Worm (Caenorhabditis elegans) whole organism, early embryonic: ENCODE data around the gene Y57G7A.3.

Source experiments
- B0310.2 ChIP-seq: sonication (generic microtip); optimal IDR thresholded peaks from 2 replicates; lab custom pipeline; 2016; ENCODE audit warnings: mild to moderate bottlenecking, missing genetic modification characterization, missing compliant biosample characterization
- F13C5.2 ChIP-seq: sonication (generic microtip); optimal IDR thresholded peaks from 2 replicates; lab custom pipeline; 2017; ENCODE audit warnings: mild to moderate bottlenecking, missing genetic modification characterization, inconsistent platforms, missing compliant biosample characterization
- aly-1 ChIP-seq: sonication (generic microtip); optimal IDR thresholded peaks from 2 replicates; lab custom pipeline; 2016; ENCODE audit warnings: missing genetic modification characterization, missing compliant biosample characterization
- ama-1 ChIP-seq: fragments of 150-350 bp; optimal IDR thresholded peaks from 2 replicates; lab custom pipeline; 2014
- ceh-13 ChIP-seq: fragments of 200-800 bp; sonication (Bioruptor generic); optimal IDR thresholded peaks from 2 replicates; lab custom pipeline; 2018; ENCODE audit warnings: mild to moderate bottlenecking, missing genetic modification characterization, missing compliant biosample characterization
- ceh-36 ChIP-seq: sonication (generic microtip); optimal IDR thresholded peaks from 2 replicates; lab custom pipeline; 2016; ENCODE audit warnings: missing genetic modification characterization, inconsistent platforms, missing compliant biosample characterization
- ets-7 ChIP-seq: sonication (generic microtip); optimal IDR thresholded peaks from 2 replicates; lab custom pipeline; 2016; ENCODE audit warnings: missing genotype, missing genetic modification characterization, missing compliant biosample characterization
- flt-1 ChIP-seq: fragments of 200-800 bp; sonication (Bioruptor generic); IDR thresholded peaks from 2 replicates; pipeline ENCODE4 v1.3.6; 2022; ENCODE audit warnings: missing genetic modification characterization, missing compliant biosample characterization
- hmbx-1 ChIP-seq: sonication (generic microtip); optimal IDR thresholded peaks from 2 replicates; lab custom pipeline; 2016; ENCODE audit warnings: mild to moderate bottlenecking, missing genetic modification characterization, missing compliant biosample characterization
- hmg-4 ChIP-seq: fragments of 200-800 bp; sonication (Bioruptor generic); optimal IDR thresholded peaks from 2 replicates; lab custom pipeline; 2018; ENCODE audit warnings: mild to moderate bottlenecking, missing genetic modification characterization, missing compliant biosample characterization
- hnd-1 ChIP-seq: sonication (generic microtip); optimal IDR thresholded peaks from 2 replicates; lab custom pipeline; 2016; ENCODE audit warnings: missing genetic modification characterization, missing compliant biosample characterization
- pes-1 ChIP-seq: fragments of 200-800 bp; sonication (Bioruptor generic); IDR thresholded peaks from 2 replicates; pipeline ENCODE4 v1.3.6; 2022; ENCODE audit warnings: missing genetic modification reagents, missing genetic modification characterization, missing compliant biosample characterization
- scrt-1 ChIP-seq: fragments of 200-800 bp; sonication (Bioruptor generic); IDR thresholded peaks from 2 replicates; pipeline ENCODE4 v1.3.6; 2022; ENCODE audit warnings: missing genetic modification characterization, missing compliant biosample characterization
- sea-1 ChIP-seq: fragments of 200-800 bp; sonication (Bioruptor generic); conservative IDR thresholded peaks from 2 replicates; pipeline ENCODE4 v1.3.6; 2022; ENCODE audit warnings: missing genetic modification characterization, missing compliant biosample characterization
- tbx-11 ChIP-seq: fragments of 200-800 bp; sonication (Bioruptor generic); IDR thresholded peaks from 2 replicates; pipeline ENCODE4 v1.3.6; 2022; ENCODE audit warnings: missing genetic modification characterization, missing compliant biosample characterization
- tbx-37 ChIP-seq: fragments of 200-800 bp; sonication (Bioruptor generic); conservative IDR thresholded peaks from 2 replicates; pipeline ENCODE4 v1.3.6; 2022; ENCODE audit warnings: missing genetic modification reagents, missing genetic modification characterization, missing compliant biosample characterization
- tra-4 ChIP-seq: sonication (generic microtip); optimal IDR thresholded peaks from 2 replicates; lab custom pipeline; 2017; ENCODE audit warnings: missing genetic modification characterization, missing compliant biosample characterization

Gene Y57G7A.3

ce11 chrII:1320987-1321807 lies 35.6 kb downstream of the Y57G7A.3 start, which contains the start of gene vig-1:
Gene vig-1, plus strand, starts transcription at chrII:1321037.
- no peak for TF ChIP-seq F13C5.2 (tag; lab: Kevin White, UChicago)
- TF ChIP-seq tbx-37 (GFP tag; lab: Robert Waterston, UW), result no peak
- TF ChIP-seq ets-7 (tag; lab: Kevin White, UChicago), result no peak
- TF ChIP-seq tra-4 (tag; lab: Kevin White, UChicago), result no peak
- TF ChIP-seq aly-1 (tag; lab: Kevin White, UChicago), result no peak

- TF ChIP-seq hmg-4 (GFP tag; lab: Kevin White, UChicago) (no peak), tra-4 (tag; lab: Kevin White, UChicago) (no peak), ets-7 (tag; lab: Kevin White, UChicago) (no peak), ama-1 (lab: Kevin White, UChicago) (no peak), flt-1 (GFP tag; lab: Robert Waterston, UW) (no peak), ceh-13 (GFP tag; lab: Kevin White, UChicago) (no peak), scrt-1 (GFP tag; lab: Robert Waterston, UW) (no peak), ceh-36 (tag; lab: Kevin White, UChicago) (no peak), hmbx-1 (tag; lab: Kevin White, UChicago) (no peak), pes-1 (no peak), F13C5.2 (tag; lab: Kevin White, UChicago) (no peak), tbx-11 (GFP tag; lab: Robert Waterston, UW) (no peak), hnd-1 (no peak), aly-1 (tag; lab: Kevin White, UChicago) (no peak), B0310.2 (tag; lab: Kevin White, UChicago) (no peak), sea-1 (GFP tag; lab: Robert Waterston, UW) (no peak), tbx-37 (GFP tag; lab: Robert Waterston, UW) (no peak)
Measured at ce11 chrII:1322283-1323173, 36.9 kb downstream of the Y57G7A.3 start.

- no peak for TF ChIP-seq flt-1 (GFP tag; lab: Robert Waterston, UW)
- TF ChIP-seq hnd-1, result no peak
- no peak for TF ChIP-seq ets-7 (tag; lab: Kevin White, UChicago)
- no peak for TF ChIP-seq ceh-13 (GFP tag; lab: Kevin White, UChicago)
- TF ChIP-seq aly-1 (tag; lab: Kevin White, UChicago), result no peak
Measured at ce11 chrII:1323190-1323651, 37.6 kb downstream of the Y57G7A.3 start.

ce11 chrII:1324017-1324416 lies 38.4 kb downstream of the Y57G7A.3 start:
- TF ChIP-seq ceh-36 (tag; lab: Kevin White, UChicago) (no peak), sea-1 (GFP tag; lab: Robert Waterston, UW) (no peak), tbx-11 (GFP tag; lab: Robert Waterston, UW) (no peak), aly-1 (tag; lab: Kevin White, UChicago) (no peak), pes-1 (no peak), flt-1 (GFP tag; lab: Robert Waterston, UW) (no peak), F13C5.2 (tag; lab: Kevin White, UChicago) (no peak), ama-1 (lab: Kevin White, UChicago) (no peak), hmg-4 (GFP tag; lab: Kevin White, UChicago) (no peak), B0310.2 (tag; lab: Kevin White, UChicago) (no peak), tbx-37 (GFP tag; lab: Robert Waterston, UW) (no peak)

- TF ChIP-seq ets-7 (tag; lab: Kevin White, UChicago) (no peak), flt-1 (GFP tag; lab: Robert Waterston, UW) (no peak)
Measured at ce11 chrII:1325604-1326003, 40.0 kb downstream of the Y57G7A.3 start.

ce11 chrII:1326689-1327088 lies 41.1 kb downstream of the Y57G7A.3 start, which contains the start of gene jip-1:
Gene jip-1, plus strand, starts transcription at chrII:1326989.
- TF ChIP-seq B0310.2 (tag; lab: Kevin White, UChicago) (no peak), F13C5.2 (tag; lab: Kevin White, UChicago) (no peak), ceh-13 (GFP tag; lab: Kevin White, UChicago) (no peak), tra-4 (tag; lab: Kevin White, UChicago) (no peak), ets-7 (tag; lab: Kevin White, UChicago) (no peak), hnd-1 (no peak), aly-1 (tag; lab: Kevin White, UChicago) (no peak), tbx-37 (GFP tag; lab: Robert Waterston, UW) (no peak), flt-1 (GFP tag; lab: Robert Waterston, UW) (no peak), scrt-1 (GFP tag; lab: Robert Waterston, UW) (no peak), ama-1 (lab: Kevin White, UChicago) (no peak), hmg-4 (GFP tag; lab: Kevin White, UChicago) (no peak)

- no peak for TF ChIP-seq pes-1
- TF ChIP-seq hnd-1, result no peak
- no peak for TF ChIP-seq tra-4 (tag; lab: Kevin White, UChicago)
- TF ChIP-seq ceh-13 (GFP tag; lab: Kevin White, UChicago), result no peak
- no peak for TF ChIP-seq tbx-11 (GFP tag; lab: Robert Waterston, UW)
- no peak for TF ChIP-seq ets-7 (tag; lab: Kevin White, UChicago)
- no peak for TF ChIP-seq scrt-1 (GFP tag; lab: Robert Waterston, UW)
- no peak for TF ChIP-seq tbx-37 (GFP tag; lab: Robert Waterston, UW)
- no peak for TF ChIP-seq flt-1 (GFP tag; lab: Robert Waterston, UW)
- no peak for TF ChIP-seq hmbx-1 (tag; lab: Kevin White, UChicago)
- TF ChIP-seq ceh-36 (tag; lab: Kevin White, UChicago), result no peak
- no peak for TF ChIP-seq F13C5.2 (tag; lab: Kevin White, UChicago)
- no peak for TF ChIP-seq hmg-4 (GFP tag; lab: Kevin White, UChicago)
- no peak for TF ChIP-seq sea-1 (GFP tag; lab: Robert Waterston, UW)
- TF ChIP-seq aly-1 (tag; lab: Kevin White, UChicago), result no peak
- no peak for TF ChIP-seq B0310.2 (tag; lab: Kevin White, UChicago)
- TF ChIP-seq ama-1 (lab: Kevin White, UChicago), result no peak
Measured at ce11 chrII:1329887-1330286, 44.3 kb downstream of the Y57G7A.3 start.
